Worm (Caenorhabditis elegans) whole organism, L4 larva: Measurements from ENCODE around the gene irld-2.

ENCODE experiments used
- F10B5.3 ChIP-seq: sonication (generic microtip); optimal IDR thresholded peaks from 2 replicates; lab custom pipeline; 2016; ENCODE audit warnings: mild to moderate bottlenecking, missing genetic modification characterization, missing compliant biosample characterization
- F26F4.8 ChIP-seq: fragments of 200-800 bp; sonication (Bioruptor generic); conservative IDR thresholded peaks from 2 replicates; pipeline ENCODE4 v1.3.6; 2022; ENCODE audit warnings: missing genetic modification characterization, missing compliant biosample characterization
- Y48G9A.11 ChIP-seq: fragments of 200-800 bp; sonication (Bioruptor generic); IDR thresholded peaks from 2 replicates; pipeline ENCODE4 v1.3.6; 2022; ENCODE audit warnings: missing genetic modification reagents, missing genetic modification characterization, missing compliant biosample characterization
- Y5F2A.4 ChIP-seq: fragments of 200-800 bp; sonication (Bioruptor generic); optimal IDR thresholded peaks from 2 replicates; lab custom pipeline; 2018; ENCODE audit warnings: mild to moderate bottlenecking, missing genetic modification characterization, missing compliant biosample characterization
- ZK337.2 ChIP-seq: fragments of 200-800 bp; sonication (Bioruptor generic); IDR thresholded peaks from 2 replicates; pipeline ENCODE4 v1.3.6; 2022; ENCODE audit warnings: missing genetic modification reagents, missing genetic modification characterization, missing compliant biosample characterization
- ZK546.5 ChIP-seq, 2 experiments: sonication (generic microtip); optimal IDR thresholded peaks; 2 replicates each; lab custom pipeline; 2017; ENCODE audit warnings: missing biosample characterization in 2 of 2, missing genetic modification characterization in 2 of 2
- aha-1 ChIP-seq: fragments of 150-350 bp; peaks from one replicate; lab custom pipeline; 2014; ENCODE audit warnings: missing biosample characterization, missing genetic modification characterization
- ama-1 ChIP-seq: fragments of 150-350 bp; optimal IDR thresholded peaks from 2 replicates; lab custom pipeline; 2014; ENCODE audit warnings: inconsistent platforms, mixed read lengths
- ceh-32 ChIP-seq: sonication (generic microtip); optimal IDR thresholded peaks from 2 replicates; lab custom pipeline; 2016; ENCODE audit warnings: mild to moderate bottlenecking, missing genetic modification characterization, missing compliant biosample characterization; ENCODE audit not compliant: poor library complexity
- daf-12 ChIP-seq: fragments of 150-350 bp; optimal IDR thresholded peaks from 2 replicates; lab custom pipeline; 2014; ENCODE audit warnings: missing biosample characterization, missing genetic modification reagents, missing genetic modification characterization
- daf-16 ChIP-seq, 3 experiments: sonication (generic microtip); optimal IDR thresholded peaks; 2 replicates each; lab custom pipeline; 2016 to 2017; ENCODE audit warnings: missing genetic modification characterization in 3 of 3, missing genetic modification reagents in 3 of 3, mild to moderate bottlenecking in 2 of 3, missing compliant biosample characterization in 2 of 3, missing biosample characterization in 1 of 3, moderate library complexity in 1 of 3
- daf-8 ChIP-seq: fragments of 200-800 bp; sonication (Bioruptor generic); IDR thresholded peaks from 2 replicates; pipeline ENCODE4 v1.3.6; 2022; ENCODE audit warnings: missing genetic modification characterization, missing compliant biosample characterization
- duxl-1 ChIP-seq: sonication (generic microtip); optimal IDR thresholded peaks from 2 replicates; lab custom pipeline; 2016; ENCODE audit warnings: mild to moderate bottlenecking, missing genetic modification characterization, moderate library complexity, missing compliant biosample characterization; ENCODE audit not compliant: poor library complexity
- egl-43 ChIP-seq: fragments of 200-800 bp; sonication (Bioruptor generic); IDR thresholded peaks from 2 replicates; pipeline ENCODE4 v1.3.6; 2022; ENCODE audit warnings: missing genetic modification reagents, missing genetic modification characterization, missing compliant biosample characterization
- fkh-10 ChIP-seq: fragments of 150-350 bp; optimal IDR thresholded peaks from 2 replicates; lab custom pipeline; 2014; ENCODE audit warnings: missing biosample characterization, missing genetic modification reagents, missing genetic modification characterization
- gei-8 ChIP-seq: fragments of 200-800 bp; sonication (Bioruptor generic); optimal IDR thresholded peaks from 2 replicates; lab custom pipeline; 2018; ENCODE audit warnings: mild to moderate bottlenecking, missing genetic modification characterization, missing compliant biosample characterization
- hlh-11 ChIP-seq: fragments of 200-800 bp; sonication (Bioruptor generic); optimal IDR thresholded peaks from 2 replicates; lab custom pipeline; 2018; ENCODE audit warnings: mild to moderate bottlenecking, missing genetic modification characterization, missing compliant biosample characterization
- lim-7 ChIP-seq: fragments of 200-800 bp; sonication (Bioruptor generic); IDR thresholded peaks from 2 replicates; pipeline ENCODE4 v1.3.6; 2022; ENCODE audit warnings: missing genetic modification characterization, missing compliant biosample characterization
- lin-1 ChIP-seq: fragments of 200-800 bp; sonication (Bioruptor generic); IDR thresholded peaks from 2 replicates; pipeline ENCODE4 v1.3.6; 2022; ENCODE audit warnings: missing genetic modification reagents, missing genetic modification characterization, missing compliant biosample characterization
- lin-29 ChIP-seq: fragments of 200-800 bp; sonication (Bioruptor generic); IDR thresholded peaks from 2 replicates; pipeline ENCODE4 v1.3.6; 2022; ENCODE audit warnings: missing genetic modification reagents, missing genetic modification characterization, missing compliant biosample characterization
- lin-38 ChIP-seq: fragments of 200-800 bp; sonication (Bioruptor generic); IDR thresholded peaks from 2 replicates; pipeline ENCODE4 v1.3.6; 2022; ENCODE audit warnings: missing genetic modification reagents, missing genetic modification characterization, missing compliant biosample characterization
- madf-5 ChIP-seq, 2 experiments: fragments of 200-800 bp; sonication (Bioruptor generic); IDR thresholded peaks; 2 replicates each; pipeline ENCODE4 v1.3.6; 2022; ENCODE audit warnings: missing compliant biosample characterization in 2 of 2, missing genetic modification characterization in 2 of 2
- madf-9 ChIP-seq: fragments of 200-800 bp; sonication (Bioruptor generic); conservative IDR thresholded peaks from 2 replicates; pipeline ENCODE4 v1.3.6; 2022; ENCODE audit warnings: missing genetic modification reagents, missing genetic modification characterization, missing compliant biosample characterization
- mdl-1 ChIP-seq, 2 experiments: fragments of 150-350 bp in 1 of 2; sonication (generic microtip) in 1 of 2; optimal IDR thresholded peaks; 2 replicates each; lab custom pipeline; 2014 to 2017; ENCODE audit warnings: missing biosample characterization in 2 of 2, missing genetic modification characterization in 2 of 2
- mes-2 ChIP-seq: sonication (generic microtip); optimal IDR thresholded peaks from 2 replicates; lab custom pipeline; 2016; ENCODE audit warnings: missing genotype, mild to moderate bottlenecking, missing genetic modification characterization, missing compliant biosample characterization; ENCODE audit not compliant: poor library complexity, severe bottlenecking
- mxl-2 ChIP-seq: fragments of 200-800 bp; sonication (Bioruptor generic); conservative IDR thresholded peaks from 2 replicates; pipeline ENCODE4 v1.3.6; 2022; ENCODE audit warnings: missing genetic modification reagents, missing genetic modification characterization, missing compliant biosample characterization
- nhr-28 ChIP-seq: fragments of 150-350 bp; optimal IDR thresholded peaks from 2 replicates; lab custom pipeline; 2014; ENCODE audit warnings: missing biosample characterization, missing genetic modification characterization
- pqm-1 ChIP-seq: sonication (generic microtip); optimal IDR thresholded peaks from 2 replicates; lab custom pipeline; 2017; ENCODE audit warnings: missing biosample characterization, missing genetic modification characterization
- rbr-2 ChIP-seq: sonication (generic microtip); optimal IDR thresholded peaks from 2 replicates; lab custom pipeline; 2016; ENCODE audit warnings: missing genotype, missing genetic modification characterization, missing compliant biosample characterization
- saeg-2 ChIP-seq: fragments of 200-800 bp; sonication (Bioruptor generic); IDR thresholded peaks from 2 replicates; pipeline ENCODE4 v1.3.6; 2022; ENCODE audit warnings: missing genetic modification reagents, missing genetic modification characterization, missing compliant biosample characterization
- snpc-4 ChIP-seq: fragments of 150-350 bp; optimal IDR thresholded peaks from 2 replicates; lab custom pipeline; 2014; ENCODE audit warnings: missing biosample characterization, missing genetic modification characterization
- spr-1 ChIP-seq: sonication (generic microtip); optimal IDR thresholded peaks from 2 replicates; lab custom pipeline; 2016; ENCODE audit warnings: mild to moderate bottlenecking, missing genetic modification characterization, missing compliant biosample characterization
- tag-97 ChIP-seq: fragments of 200-800 bp; sonication (Bioruptor generic); IDR thresholded peaks from 2 replicates; pipeline ENCODE4 v1.3.6; 2022; ENCODE audit warnings: missing genetic modification characterization, missing compliant biosample characterization
- tra-1 ChIP-seq: fragments of 200-800 bp; sonication (Bioruptor generic); IDR thresholded peaks from 2 replicates; pipeline ENCODE4 v1.3.6; 2022; ENCODE audit warnings: missing genetic modification reagents, missing genetic modification characterization, missing compliant biosample characterization
- unc-130 ChIP-seq: sonication (generic microtip); optimal IDR thresholded peaks from 2 replicates; lab custom pipeline; 2016; ENCODE audit warnings: missing genetic modification reagents, missing genetic modification characterization, missing compliant biosample characterization
- zag-1 ChIP-seq: fragments of 150-350 bp; optimal IDR thresholded peaks from 2 replicates; lab custom pipeline; 2014; ENCODE audit warnings: missing biosample characterization, missing genetic modification characterization
- ztf-11 ChIP-seq: fragments of 150-350 bp; optimal IDR thresholded peaks from 2 replicates; lab custom pipeline; 2014; ENCODE audit warnings: missing biosample characterization, missing genetic modification characterization
- ztf-7 ChIP-seq: fragments of 150-350 bp; optimal IDR thresholded peaks from 2 replicates; lab custom pipeline; 2014; ENCODE audit warnings: missing biosample characterization, missing genetic modification characterization

irld-2 gene

ce11 chrX:13442446-13442845 is 47.6 kb upstream of the irld-2 start (continued):
- TF ChIP-seq daf-8 (GFP tag; lab: Robert Waterston, UW) (no peak), madf-5 (GFP tag; IDR thresholded peaks at IDR 0.05; lab: Robert Waterston, UW) (0 out of 4 replicates have a peak, but pooled peaks of 1 of the 2 experiments have one; percentile 39), fkh-10 (GFP tag; lab: Kevin White, UChicago) (peak; percentile 32), mxl-2 (GFP tag; lab: Robert Waterston, UW) (0 out of 2 replicates have a peak, but pooled peaks have one; percentile 11), aha-1 (no peak), madf-9 (GFP tag; lab: Robert Waterston, UW) (peak; percentile 75), Y5F2A.4 (GFP tag; lab: Kevin White, UChicago) (no peak), spr-1 (tag; lab: Kevin White, UChicago) (peak; percentile 44), mdl-1 (tag; optimal IDR thresholded peaks at IDR 0.05; lab: Kevin White, UChicago) (peak in 1 of 2 experiments; percentile 29), ztf-7 (tag; lab: Kevin White, UChicago) (peak; percentile 51), ceh-32 (tag; lab: Kevin White, UChicago) (no peak), zag-1 (tag; lab: Kevin White, UChicago) (no peak), gei-8 (GFP tag; lab: Kevin White, UChicago) (no peak), F10B5.3 (tag; lab: Kevin White, UChicago) (no peak), lin-29 (GFP tag; lab: Robert Waterston, UW) (0 out of 2 replicates have a peak, but pooled peaks have one; percentile 44), tag-97 (GFP tag; lab: Robert Waterston, UW) (no peak), egl-43 (GFP tag; lab: Robert Waterston, UW) (peak; percentile 83), lin-1 (GFP tag; lab: Robert Waterston, UW) (no peak), lim-7 (GFP tag; lab: Robert Waterston, UW) (peak; percentile 63), F26F4.8 (GFP tag; lab: Robert Waterston, UW) (peak; percentile 42; the same call in 1 of the 2 replicates), daf-12 (tag; lab: Kevin White, UChicago) (no peak), tra-1 (GFP tag; lab: Robert Waterston, UW) (0 out of 2 replicates have a peak, but pooled peaks have one; percentile 18), ama-1 (lab: Kevin White, UChicago) (no peak), lin-38 (GFP tag; lab: Robert Waterston, UW) (peak; percentile 56; the same call in 1 of the 2 replicates), saeg-2 (GFP tag; lab: Robert Waterston, UW) (no peak), ZK546.5 (tag; optimal IDR thresholded peaks at IDR 0.05; lab: Kevin White, UChicago) (no peak), unc-130 (GFP tag; lab: Kevin White, UChicago) (no peak), snpc-4 (tag; lab: Kevin White, UChicago) (no peak)

- no peak for TF ChIP-seq pqm-1 (tag; lab: Kevin White, UChicago)
- TF ChIP-seq ZK337.2 (GFP tag; lab: Robert Waterston, UW): 0 out of 2 replicates have a peak, but pooled peaks have one; percentile 2
- no peak for TF ChIP-seq Y48G9A.11 (GFP tag; lab: Robert Waterston, UW)
- no peak for TF ChIP-seq saeg-2 (GFP tag; lab: Robert Waterston, UW)
- no peak for TF ChIP-seq daf-16 (GFP tag; optimal IDR thresholded peaks at IDR 0.05; lab: Kevin White, UChicago)
- TF ChIP-seq daf-16 (tag; optimal IDR thresholded peaks at IDR 0.05; lab: Kevin White, UChicago): peak; percentile 0
- TF ChIP-seq, all 104 proteins: peak for 2
Observed at ce11 chrX:13435790-13436472, 41.1 kb upstream of the irld-2 start, which contains the start of gene jmjd-3.3. jmjd-3.3 (plus strand) TSS chrX:13436422.

- TF ChIP-seq rbr-2 (tag; lab: Kevin White, UChicago) (no peak), ztf-11 (tag; lab: Kevin White, UChicago) (no peak), hlh-11 (no peak), mes-2 (tag; lab: Kevin White, UChicago) (no peak), nhr-28 (no peak), duxl-1 (tag; lab: Kevin White, UChicago) (no peak)
- TF ChIP-seq, all 104 proteins: peak for 0
Observed at ce11 chrX:13435116-13435515, 40.2 kb upstream of the irld-2 start.
